Fruit fly (Drosophila melanogaster) whole organism, embryonic: ENCODE data around the gene AstA.

Experiments
- CG11695 ChIP-seq: fragments of 200-800 bp; sonication (Bioruptor generic); IDR thresholded peaks from 3 replicates; pipeline ENCODE4 v1.3.6; 2022; ENCODE audit warnings: missing biosample characterization, missing genetic modification characterization
- CG13424 ChIP-seq: fragments of 200-800 bp; sonication (Bioruptor generic); optimal IDR thresholded peaks from 2 replicates; lab custom pipeline; 2019; ENCODE audit warnings: missing biosample characterization, mild to moderate bottlenecking, missing genetic modification characterization, moderate library complexity
- CG13775 ChIP-seq: fragments of 200-800 bp; sonication (Bioruptor generic); optimal IDR thresholded peaks from 3 replicates; lab custom pipeline; 2017; ENCODE audit warnings: missing biosample characterization, mild to moderate bottlenecking, missing genetic modification characterization
- CG1529 ChIP-seq: fragments of 200-800 bp; sonication (Bioruptor generic); optimal IDR thresholded peaks from 3 replicates; lab custom pipeline; 2018; ENCODE audit warnings: missing biosample characterization, missing genetic modification characterization
- CG15479 ChIP-seq: fragments of 200-800 bp; sonication (Bioruptor generic); optimal IDR thresholded peaks from 3 replicates; lab custom pipeline; 2019; ENCODE audit warnings: missing biosample characterization, mild to moderate bottlenecking, missing genetic modification characterization, moderate library complexity
- CG30431 ChIP-seq: fragments of 200-800 bp; sonication (Bioruptor generic); optimal IDR thresholded peaks from 2 replicates; lab custom pipeline; 2017; ENCODE audit warnings: missing biosample characterization, missing genetic modification characterization
- CG42726 ChIP-seq: fragments of 200-800 bp; sonication (Bioruptor generic); IDR thresholded peaks from 2 replicates; pipeline ENCODE4 v1.3.6; 2022; ENCODE audit warnings: missing biosample characterization, missing genetic modification characterization; ENCODE audit not compliant: partially characterized antibody
- CG7271 ChIP-seq: fragments of 200-800 bp; sonication (Bioruptor generic); optimal IDR thresholded peaks from 2 replicates; lab custom pipeline; 2018; ENCODE audit warnings: missing biosample characterization, mild to moderate bottlenecking, missing genetic modification characterization, moderate library complexity
- CG8765 ChIP-seq: fragments of 200-800 bp; sonication (Bioruptor generic); IDR thresholded peaks from 2 replicates; pipeline ENCODE4 v1.3.6; 2022; ENCODE audit warnings: missing biosample characterization, missing genetic modification characterization
- CG9727 ChIP-seq: fragments of 200-800 bp; sonication (Bioruptor generic); optimal IDR thresholded peaks from 3 replicates; lab custom pipeline; 2017; ENCODE audit warnings: missing biosample characterization, mild to moderate bottlenecking, missing genetic modification characterization
- Chrac-16 ChIP-seq: fragments of 200-800 bp; sonication (Bioruptor generic); optimal IDR thresholded peaks from 3 replicates; lab custom pipeline; 2016; ENCODE audit warnings: missing biosample characterization, missing genetic modification characterization
- Drgx ChIP-seq: fragments of 200-800 bp; sonication (Bioruptor generic); IDR thresholded peaks from 2 replicates; pipeline ENCODE4 v1.3.6; 2022; ENCODE audit warnings: missing biosample characterization, missing genetic modification characterization
- Fer3 ChIP-seq: fragments of 200-800 bp; sonication (Bioruptor generic); optimal IDR thresholded peaks from 2 replicates; lab custom pipeline; 2018; ENCODE audit warnings: missing biosample characterization, mild to moderate bottlenecking, missing genetic modification characterization, moderate library complexity
- HLH4C ChIP-seq: fragments of 200-800 bp; sonication (Bioruptor generic); IDR thresholded peaks from 3 replicates; pipeline ENCODE4 v1.3.6; 2022; ENCODE audit warnings: missing biosample characterization, missing genetic modification characterization; ENCODE audit not compliant: partially characterized antibody
- Hr51 ChIP-seq, 2 experiments: fragments of 200-800 bp; sonication (Bioruptor generic); optimal IDR thresholded peaks; 2 replicates in 1 of 2; 3 replicates in 1 of 2; lab custom pipeline; 2016 to 2018; ENCODE audit warnings: missing biosample characterization in 2 of 2, missing genetic modification characterization in 2 of 2, mild to moderate bottlenecking in 1 of 2, moderate library complexity in 1 of 2
- Hr78 ChIP-seq, 2 experiments: fragments of 200-800 bp in 1 of 2; fragments of >200 bp in 1 of 2; sonication (Bioruptor generic) in 1 of 2; optimal IDR thresholded peaks; 2 replicates each; lab custom pipeline; 2017 to 2019; ENCODE audit warnings: missing biosample characterization in 2 of 2, missing genetic modification characterization in 2 of 2, mild to moderate bottlenecking in 1 of 2, moderate library complexity in 1 of 2
- Jarid2 ChIP-seq: fragments of 200-800 bp; sonication (Bioruptor generic); optimal IDR thresholded peaks from 3 replicates; lab custom pipeline; 2017; ENCODE audit warnings: mild to moderate bottlenecking, missing biosample characterization, missing genetic modification reagents, missing genetic modification characterization
- Mrtf ChIP-seq: fragments of 200-800 bp; sonication (Bioruptor generic); IDR thresholded peaks from 3 replicates; pipeline ENCODE4 v1.3.6; 2022; ENCODE audit warnings: missing biosample characterization, missing genetic modification characterization
- Opbp ChIP-seq: fragments of 200-800 bp; sonication (Bioruptor generic); IDR thresholded peaks from 3 replicates; pipeline ENCODE4 v1.3.6; 2022; ENCODE audit warnings: missing biosample characterization, missing genetic modification characterization; ENCODE audit not compliant: partially characterized antibody
- Rfx ChIP-seq: fragments of 200-800 bp; sonication (Bioruptor generic); IDR thresholded peaks from 2 replicates; pipeline ENCODE4 v1.3.6; 2022; ENCODE audit warnings: missing biosample characterization, missing genetic modification characterization
- Rx ChIP-seq: fragments of 200-800 bp; sonication (Bioruptor generic); IDR thresholded peaks from 2 replicates; pipeline ENCODE4 v1.3.6; 2022; ENCODE audit warnings: missing biosample characterization, missing genetic modification characterization
- Xrp1 ChIP-seq: fragments of 200-800 bp; sonication (Bioruptor generic); IDR thresholded peaks from 2 replicates; pipeline ENCODE4 v1.3.6; 2022; ENCODE audit warnings: missing biosample characterization, missing genetic modification characterization
- cad ChIP-seq: fragments of >200 bp; optimal IDR thresholded peaks from 2 replicates; lab custom pipeline; 2017; ENCODE audit warnings: missing biosample characterization, missing genetic modification characterization
- chif ChIP-seq, 2 experiments: fragments of 200-800 bp; sonication (Bioruptor generic); optimal IDR thresholded peaks; 3 replicates each; lab custom pipeline; 2016; ENCODE audit warnings: missing biosample characterization in 2 of 2, missing genetic modification characterization in 2 of 2
- chinmo ChIP-seq: fragments of 200-800 bp; sonication (Bioruptor generic); IDR thresholded peaks from 4 replicates; pipeline ENCODE4 v1.3.6; 2022; ENCODE audit warnings: missing biosample characterization, missing genetic modification characterization; ENCODE audit not compliant: partially characterized antibody
- chn ChIP-seq: fragments of 200-800 bp; sonication (Bioruptor generic); optimal IDR thresholded peaks from 2 replicates; lab custom pipeline; 2016; ENCODE audit warnings: missing biosample characterization, missing genetic modification characterization
- dm ChIP-seq: fragments of 200-800 bp; sonication (Bioruptor generic); optimal IDR thresholded peaks from 3 replicates; lab custom pipeline; 2016; ENCODE audit warnings: missing biosample characterization, missing genetic modification characterization
- emc ChIP-seq: fragments of 200-800 bp; sonication (Bioruptor generic); optimal IDR thresholded peaks from 2 replicates; lab custom pipeline; 2016; ENCODE audit warnings: missing biosample characterization, missing genetic modification characterization
- jing ChIP-seq: fragments of 200-800 bp; sonication (Bioruptor generic); optimal IDR thresholded peaks from 2 replicates; lab custom pipeline; 2018; ENCODE audit warnings: missing biosample characterization, mild to moderate bottlenecking, missing genetic modification characterization
- mirr ChIP-seq: fragments of 200-800 bp; sonication (Bioruptor generic); optimal IDR thresholded peaks from 3 replicates; lab custom pipeline; 2018; ENCODE audit warnings: missing biosample characterization, mild to moderate bottlenecking, missing genetic modification characterization
- sd ChIP-seq: fragments of 200-800 bp; sonication (Bioruptor generic); optimal IDR thresholded peaks from 3 replicates; lab custom pipeline; 2018; ENCODE audit warnings: missing biosample characterization, mild to moderate bottlenecking, missing genetic modification characterization, moderate library complexity
- sima ChIP-seq: fragments of 200-800 bp; sonication (Bioruptor generic); optimal IDR thresholded peaks from 2 replicates; lab custom pipeline; 2016; ENCODE audit warnings: missing biosample characterization, missing genetic modification characterization
- ssp ChIP-seq: fragments of 200-800 bp; sonication (Bioruptor generic); IDR thresholded peaks from 2 replicates; pipeline ENCODE4 v1.3.6; 2022; ENCODE audit warnings: missing biosample characterization, missing genetic modification characterization
- tap ChIP-seq: fragments of 200-800 bp; optimal IDR thresholded peaks from 3 replicates; lab custom pipeline; 2019; ENCODE audit warnings: missing biosample characterization, mild to moderate bottlenecking, missing genetic modification characterization, moderate library complexity
- tll ChIP-seq, 2 experiments: fragments of 200-800 bp in 1 of 2; fragments of >200 bp in 1 of 2; sonication (Bioruptor generic) in 1 of 2; optimal IDR thresholded peaks; 2 replicates each; lab custom pipeline; 2017 to 2019; ENCODE audit warnings: missing biosample characterization in 2 of 2, missing genetic modification characterization in 2 of 2, mild to moderate bottlenecking in 1 of 2, moderate library complexity in 1 of 2
- toy ChIP-seq: fragments of 200-800 bp; sonication (Bioruptor generic); IDR thresholded peaks from 2 replicates; pipeline ENCODE4 v1.3.6; 2022; ENCODE audit warnings: missing biosample characterization, missing genetic modification characterization
- trh ChIP-seq: fragments of 200-800 bp; sonication (Bioruptor generic); optimal IDR thresholded peaks from 2 replicates; lab custom pipeline; 2016; ENCODE audit warnings: missing biosample characterization, missing genetic modification characterization
- tup ChIP-seq: fragments of 200-800 bp; sonication (Bioruptor generic); optimal IDR thresholded peaks from 2 replicates; lab custom pipeline; 2016; ENCODE audit warnings: missing biosample characterization, mild to moderate bottlenecking, missing genetic modification characterization, moderate library complexity
- twi ChIP-seq: fragments of 200-800 bp; optimal IDR thresholded peaks from 2 replicates; lab custom pipeline; 2019; ENCODE audit warnings: missing biosample characterization, mild to moderate bottlenecking, missing genetic modification characterization, moderate library complexity
- zen ChIP-seq: fragments of 200-800 bp; sonication (Bioruptor generic); optimal IDR thresholded peaks from 3 replicates; lab custom pipeline; 2018; ENCODE audit warnings: missing biosample characterization, mild to moderate bottlenecking, missing genetic modification characterization, moderate library complexity

The AstA gene

dm6 chr3R:24749055-24749992 is 15.5 kb downstream of the AstA start, which contains the start of gene tld (continued):
- TF ChIP-seq Chrac-16 (GFP tag; lab: Kevin White, UChicago) (no peak), CG8765 (GFP tag; lab: Robert Waterston, UW) (no peak), HLH4C (GFP tag; lab: Robert Waterston, UW) (no peak), CG42726 (GFP tag; lab: Robert Waterston, UW) (no peak), CG1529 (GFP tag; lab: Kevin White, UChicago) (no peak), sd (tag; lab: Kevin White, UChicago) (no peak), Jarid2 (GFP tag; lab: Kevin White, UChicago) (no peak), Rx (GFP tag; lab: Robert Waterston, UW) (no peak)

DNA sequence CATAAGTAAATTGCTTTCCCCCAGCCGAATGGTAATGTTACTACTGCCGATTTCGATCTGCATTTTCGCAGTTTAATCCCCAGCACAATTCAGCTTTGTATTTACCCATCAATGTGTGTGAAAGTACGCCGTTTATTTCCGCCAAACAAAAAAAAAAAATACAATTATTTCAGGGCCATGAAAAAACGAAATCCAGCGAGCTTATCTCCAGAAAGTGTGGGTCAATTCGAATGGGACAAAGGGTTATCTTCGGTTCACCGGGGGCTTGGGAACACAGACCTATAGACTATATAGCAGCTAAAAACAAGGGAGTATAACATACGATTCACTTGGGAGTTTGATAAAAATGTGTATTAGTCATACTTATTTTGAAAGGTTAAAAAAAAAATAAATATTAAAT is 37.8 kb downstream of the AstA start:
- TF ChIP-seq CG30431 (GFP tag; lab: Kevin White, UChicago) (no peak), chinmo (GFP tag; lab: Robert Waterston, UW) (0 out of 4 replicates have a peak, but pooled peaks have one; percentile 10)

DNA sequence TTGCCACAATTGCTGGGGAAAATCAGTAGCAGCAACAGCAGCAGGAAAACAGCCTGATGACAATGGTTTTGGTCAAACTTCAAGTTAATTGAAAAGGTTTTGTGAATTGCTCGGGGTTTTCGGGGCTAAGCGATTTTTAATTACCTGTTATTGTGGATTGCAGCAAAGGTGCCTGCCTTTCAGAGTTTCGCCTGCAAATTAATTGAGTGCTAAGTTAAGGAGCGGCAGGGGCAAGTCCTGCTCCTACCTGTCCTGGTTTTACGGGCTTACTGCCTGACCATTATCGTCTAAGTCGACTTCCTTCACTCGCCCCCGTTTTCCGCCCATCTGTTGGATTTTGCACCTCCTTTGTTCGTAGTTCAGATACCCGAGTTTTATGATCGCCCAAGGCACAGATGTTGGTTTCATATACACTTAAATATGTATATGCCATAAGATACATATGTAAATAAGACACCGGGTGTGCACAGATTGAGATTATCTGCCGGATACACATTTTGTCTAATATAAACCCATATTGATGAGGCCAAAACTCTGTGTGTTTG is 38.5 kb downstream of the AstA start:
- TF ChIP-seq zen = peak; percentile 89
- TF ChIP-seq twi (tag; lab: Kevin White, UChicago) = peak; percentile 28
- TF ChIP-seq chn = no peak
- TF ChIP-seq CG13775 (GFP tag; lab: Kevin White, UChicago) = no peak
- TF ChIP-seq cad = peak; percentile 84
- TF ChIP-seq ssp (GFP tag; lab: Robert Waterston, UW) = no peak
- peak in 1 of 2 experiments; percentile 72 for TF ChIP-seq tll (GFP tag; optimal IDR thresholded peaks at IDR 0.05; lab: Kevin White, UChicago)
- peak; percentile 69 for TF ChIP-seq CG15479 (GFP tag; lab: Kevin White, UChicago)
- no peak for TF ChIP-seq Fer3 (tag; lab: Kevin White, UChicago)
- no peak for TF ChIP-seq sima (GFP tag; lab: Kevin White, UChicago)
- TF ChIP-seq mirr (GFP tag; lab: Kevin White, UChicago) = no peak

DNA sequence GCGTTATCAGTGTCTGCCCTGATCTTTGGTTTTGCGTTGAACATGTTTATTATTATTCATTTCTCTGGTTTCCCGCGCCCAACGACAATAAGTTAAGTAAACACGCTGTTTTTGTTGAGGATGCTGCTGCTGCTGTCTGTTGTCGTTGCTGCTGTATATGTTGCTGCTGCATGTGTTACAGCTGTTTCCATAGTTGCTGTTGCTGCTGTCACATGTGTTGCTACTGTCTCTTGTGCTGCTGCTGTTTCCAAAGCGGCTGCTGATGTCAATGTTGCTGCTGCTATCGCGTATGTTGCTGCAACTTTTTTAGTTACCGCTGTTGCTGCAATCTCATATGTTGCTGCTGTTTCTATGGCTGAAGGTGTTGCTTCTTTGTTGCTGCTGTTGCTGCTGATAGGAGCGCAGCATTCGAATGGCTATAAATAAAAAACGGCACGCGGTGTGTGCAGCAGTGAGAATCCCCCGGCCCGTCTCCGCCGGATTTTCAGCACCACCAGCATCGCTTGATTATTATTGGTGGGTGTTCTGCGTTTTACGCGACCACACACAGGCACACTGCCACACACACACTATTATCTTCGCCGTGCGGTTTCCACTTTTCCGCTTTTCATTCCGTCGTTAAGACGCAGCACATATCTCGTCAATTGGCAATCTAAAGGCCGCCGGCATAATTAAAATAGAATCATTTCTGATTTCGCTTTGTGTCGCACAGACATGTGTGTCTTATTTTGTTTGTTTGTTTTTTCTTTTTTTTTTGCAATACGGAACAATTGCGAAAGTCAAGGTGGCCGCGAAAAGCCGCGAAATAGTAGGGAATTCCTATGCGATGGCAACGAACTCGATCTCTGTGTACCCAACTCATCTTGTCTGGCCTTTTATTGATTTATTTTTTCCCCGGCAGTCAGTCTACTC is 44.2 kb downstream of the AstA start:
- TF ChIP-seq toy (no peak), CG13424 (tag; lab: Kevin White, UChicago) (no peak), Xrp1 (no peak; the same call in 1 of the 2 replicates), Mrtf (GFP tag; lab: Robert Waterston, UW) (no peak), CG15479 (GFP tag; lab: Kevin White, UChicago) (peak; percentile 8), Hr78 (GFP tag; optimal IDR thresholded peaks at IDR 0.05; lab: Kevin White, UChicago) (no peak), CG9727 (GFP tag; lab: Kevin White, UChicago) (no peak), dm (GFP tag; lab: Kevin White, UChicago) (no peak), tap (tag; lab: Kevin White, UChicago) (no peak), emc (GFP tag; lab: Kevin White, UChicago) (no peak), CG11695 (GFP tag; lab: Robert Waterston, UW) (no peak), Rfx (GFP tag; lab: Robert Waterston, UW) (no peak), Drgx (GFP tag; lab: Robert Waterston, UW) (peak; percentile 41), Opbp (GFP tag; lab: Robert Waterston, UW) (no peak), Hr51 (GFP tag; optimal IDR thresholded peaks at IDR 0.05; lab: Kevin White, UChicago) (no peak), tup (GFP tag; lab: Kevin White, UChicago) (no peak), CG7271 (no peak), chif (GFP tag; optimal IDR thresholded peaks at IDR 0.05; lab: Kevin White, UChicago) (no peak), jing (GFP tag; lab: Kevin White, UChicago) (no peak), trh (GFP tag; lab: Kevin White, UChicago) (no peak)
